Worm (Caenorhabditis elegans) whole organism, L3 larva: ENCODE results near the gene kgb-1.

Experiments
- aly-2 ChIP-seq: fragments of 150-350 bp; optimal IDR thresholded peaks from 2 replicates; lab custom pipeline; 2014; ENCODE audit warnings: missing biosample characterization, missing genetic modification characterization
- ama-1 ChIP-seq: fragments of 150-350 bp; optimal IDR thresholded peaks from 2 replicates; lab custom pipeline; 2018
- ceh-82 ChIP-seq: fragments of 150-350 bp; optimal IDR thresholded peaks from 2 replicates; lab custom pipeline; 2014; ENCODE audit warnings: missing biosample characterization, missing genetic modification characterization
- egl-5 ChIP-seq: fragments of 150-350 bp; optimal IDR thresholded peaks from 2 replicates; lab custom pipeline; 2017; ENCODE audit warnings: missing biosample characterization, missing genetic modification reagents, missing genetic modification characterization, inconsistent platforms
- fkh-10 ChIP-seq: sonication (generic microtip); optimal IDR thresholded peaks from 2 replicates; lab custom pipeline; 2017; ENCODE audit warnings: missing biosample characterization, missing genetic modification reagents, missing genetic modification characterization
- nhr-23 ChIP-seq: fragments of 150-350 bp; optimal IDR thresholded peaks from 2 replicates; lab custom pipeline; 2014; ENCODE audit warnings: missing biosample characterization, missing genetic modification reagents, missing genetic modification characterization
- nhr-237 ChIP-seq: fragments of 150-350 bp; optimal IDR thresholded peaks from 2 replicates; lab custom pipeline; 2014; ENCODE audit warnings: missing biosample characterization, missing genetic modification characterization

DNA sequence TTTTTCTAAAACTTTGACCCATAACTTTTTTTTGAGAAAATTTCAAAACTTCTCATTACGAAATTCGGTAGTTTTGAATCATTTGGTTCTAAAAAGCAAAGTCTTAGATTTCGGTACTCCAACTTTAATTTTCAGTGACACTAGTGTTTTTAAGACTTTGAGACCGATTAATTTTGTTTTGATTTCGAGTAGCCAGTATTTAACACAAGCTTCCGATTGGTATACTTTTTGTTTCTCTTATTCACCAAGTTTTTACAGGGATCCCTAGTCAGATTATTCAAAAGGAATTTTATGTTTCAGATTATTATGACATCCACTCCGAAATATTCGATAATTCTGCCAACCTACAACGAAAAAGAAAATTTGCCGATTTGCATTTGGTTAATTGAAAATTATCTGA is 35.5 kb upstream of the kgb-1 start, which contains the start of gene dpm-1:
- TF ChIP-seq fkh-10 (GFP tag; lab: Kevin White, UChicago) (no peak), nhr-237 (tag; lab: Kevin White, UChicago) (no peak), nhr-23 (tag; lab: Kevin White, UChicago) (no peak), egl-5 (tag; lab: Kevin White, UChicago) (no peak), ama-1 (lab: Kevin White, UChicago) (no peak), aly-2 (no peak), ceh-82 (no peak)
